Worm (Caenorhabditis elegans): ENCODE data around the gene sfxn-1.2.
"Not testable (repeated sequence)": the region's sequence is repeated elsewhere in the genome, so short reads cannot be mapped to it uniquely, and the experiment has no call there.

DNA sequence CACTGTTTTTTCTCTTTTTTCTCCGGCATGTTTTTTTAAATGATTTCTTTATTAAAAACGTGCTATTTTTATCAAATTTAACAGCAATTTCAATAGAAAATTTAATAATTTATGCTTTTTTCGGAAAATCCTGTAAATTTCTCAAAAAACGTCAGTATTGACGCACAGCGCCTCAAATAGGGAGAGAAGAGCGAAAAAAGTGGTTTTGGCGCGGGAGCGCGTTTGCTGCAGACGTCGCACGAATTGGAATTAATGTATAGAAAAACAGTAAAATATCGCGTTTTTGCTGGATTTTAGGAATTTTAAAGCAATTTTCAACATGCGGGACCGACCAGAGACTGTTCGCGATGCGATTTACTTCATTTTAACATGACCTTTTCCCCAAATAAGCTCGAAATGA lies 16.9 kb upstream of the sfxn-1.2 start:
- TF ChIP-seq fkh-10 (GFP tag; optimal IDR thresholded peaks at IDR 0.05); Y22D7AL.16 (tag; optimal IDR thresholded peaks at IDR 0.05); ttx-3 (tag; optimal IDR thresholded peaks at IDR 0.05): not testable (repeated sequence)
